Worm (Caenorhabditis elegans) whole organism, L2 larva: ENCODE data around the gene irld-17.

Experiments
- C34F6.9 ChIP-seq: fragments of 150-350 bp; optimal IDR thresholded peaks from 2 replicates; lab custom pipeline; 2014; ENCODE audit warnings: missing biosample characterization, missing genetic modification characterization
- F13H6.1 ChIP-seq: sonication (generic microtip); optimal IDR thresholded peaks from 2 replicates; lab custom pipeline; 2016; ENCODE audit warnings: missing genetic modification characterization, missing compliant biosample characterization
- Y55F3AM.14 ChIP-seq: fragments of 200-800 bp; sonication (Bioruptor generic); optimal IDR thresholded peaks from 2 replicates; lab custom pipeline; 2018; ENCODE audit warnings: mild to moderate bottlenecking, missing genetic modification characterization, missing compliant biosample characterization
- alr-1 ChIP-seq: fragments of 150-350 bp; optimal IDR thresholded peaks from 2 replicates; lab custom pipeline; 2014; ENCODE audit warnings: missing biosample characterization, missing genetic modification characterization
- aly-2 ChIP-seq: fragments of 150-350 bp; optimal IDR thresholded peaks from 2 replicates; lab custom pipeline; 2014; ENCODE audit warnings: missing biosample characterization, missing genetic modification characterization
- ama-1 ChIP-seq: fragments of 150-350 bp; optimal IDR thresholded peaks from 2 replicates; lab custom pipeline; 2018; ENCODE audit warnings: inconsistent platforms
- ceh-16 ChIP-seq: fragments of 150-350 bp; optimal IDR thresholded peaks from 2 replicates; lab custom pipeline; 2014; ENCODE audit warnings: missing biosample characterization, missing genetic modification characterization
- ceh-82 ChIP-seq: fragments of 150-350 bp; optimal IDR thresholded peaks from 2 replicates; lab custom pipeline; 2014; ENCODE audit warnings: missing biosample characterization, missing genetic modification characterization
- crh-2 ChIP-seq: sonication (generic microtip); optimal IDR thresholded peaks from 2 replicates; lab custom pipeline; 2017; ENCODE audit warnings: missing biosample characterization, missing genetic modification characterization
- egl-27 ChIP-seq: sonication (generic microtip); optimal IDR thresholded peaks from 3 replicates; lab custom pipeline; 2017; ENCODE audit warnings: missing biosample characterization, missing genetic modification reagents, missing genetic modification characterization
- elt-1 ChIP-seq: fragments of 150-350 bp; optimal IDR thresholded peaks from 2 replicates; lab custom pipeline; 2014; ENCODE audit warnings: missing biosample characterization, missing genetic modification characterization
- elt-3 ChIP-seq: sonication (generic microtip); optimal IDR thresholded peaks from 2 replicates; lab custom pipeline; 2017; ENCODE audit warnings: missing biosample characterization, missing genetic modification characterization
- gmeb-1 ChIP-seq: fragments of 150-350 bp; optimal IDR thresholded peaks from 2 replicates; lab custom pipeline; 2014; ENCODE audit warnings: missing biosample characterization, missing genetic modification characterization
- lin-39 ChIP-seq: fragments of 150-350 bp; optimal IDR thresholded peaks from 2 replicates; lab custom pipeline; 2014; ENCODE audit warnings: missing biosample characterization, missing genetic modification reagents, missing genetic modification characterization
- lsy-2 ChIP-seq, 2 experiments: fragments of 150-350 bp in 1 of 2; sonication (generic microtip) in 1 of 2; optimal IDR thresholded peaks; 2 replicates each; lab custom pipeline; 2014 to 2017; ENCODE audit warnings: missing biosample characterization in 2 of 2, missing genetic modification characterization in 2 of 2
- mab-5 ChIP-seq: fragments of 150-350 bp; optimal IDR thresholded peaks from 2 replicates; lab custom pipeline; 2014; ENCODE audit warnings: missing biosample characterization, missing genetic modification characterization
- mbf-1 ChIP-seq: sonication (generic microtip); optimal IDR thresholded peaks from 2 replicates; lab custom pipeline; 2017; ENCODE audit warnings: missing biosample characterization, missing genetic modification characterization
- mdl-1 ChIP-seq, 2 experiments: fragments of 150-350 bp in 1 of 2; sonication (generic microtip) in 1 of 2; optimal IDR thresholded peaks; 2 replicates each; lab custom pipeline; 2017; ENCODE audit warnings: missing biosample characterization in 2 of 2, missing genetic modification characterization in 2 of 2
- nhr-11 ChIP-seq: fragments of 150-350 bp; optimal IDR thresholded peaks from 2 replicates; lab custom pipeline; 2014; ENCODE audit warnings: missing biosample characterization, missing genetic modification characterization
- nhr-129 ChIP-seq: fragments of 150-350 bp; optimal IDR thresholded peaks from 2 replicates; lab custom pipeline; 2014; ENCODE audit warnings: missing biosample characterization, missing genetic modification characterization
- nhr-21 ChIP-seq: fragments of 150-350 bp; optimal IDR thresholded peaks from 2 replicates; lab custom pipeline; 2014; ENCODE audit warnings: missing biosample characterization, missing genetic modification characterization
- nhr-237 ChIP-seq: fragments of 150-350 bp; optimal IDR thresholded peaks from 2 replicates; lab custom pipeline; 2014; ENCODE audit warnings: missing biosample characterization, missing genetic modification characterization
- nhr-6 ChIP-seq: fragments of 150-350 bp; optimal IDR thresholded peaks from 2 replicates; lab custom pipeline; 2014; ENCODE audit warnings: missing biosample characterization, missing genetic modification characterization
- nhr-77 ChIP-seq: fragments of 150-350 bp; optimal IDR thresholded peaks from 2 replicates; lab custom pipeline; 2014; ENCODE audit warnings: missing biosample characterization, missing genetic modification characterization
- peb-1 ChIP-seq: fragments of 150-350 bp; optimal IDR thresholded peaks from 2 replicates; lab custom pipeline; 2014; ENCODE audit warnings: missing biosample characterization, missing genetic modification characterization
- sem-4 ChIP-seq: fragments of 150-350 bp; optimal IDR thresholded peaks from 2 replicates; lab custom pipeline; 2014; ENCODE audit warnings: missing biosample characterization, missing genetic modification reagents, missing genetic modification characterization
- skn-1 ChIP-seq: sonication (generic microtip); optimal IDR thresholded peaks from 2 replicates; lab custom pipeline; 2017; ENCODE audit warnings: missing biosample characterization, missing genetic modification characterization
- sma-3 ChIP-seq: sonication (generic microtip); optimal IDR thresholded peaks from 2 replicates; lab custom pipeline; 2016; ENCODE audit warnings: missing genetic modification reagents, missing genetic modification characterization, missing compliant biosample characterization
- unc-39 ChIP-seq: fragments of 150-350 bp; optimal IDR thresholded peaks from 2 replicates; lab custom pipeline; 2014; ENCODE audit warnings: missing biosample characterization, missing genetic modification characterization
- unc-55 ChIP-seq: fragments of 150-350 bp; sonication (generic microtip); optimal IDR thresholded peaks from 3 replicates; lab custom pipeline; 2014; ENCODE audit warnings: missing biosample characterization, missing genetic modification reagents, missing genetic modification characterization
- zag-1 ChIP-seq: fragments of 150-350 bp; optimal IDR thresholded peaks from 2 replicates; lab custom pipeline; 2014; ENCODE audit warnings: missing biosample characterization, missing genetic modification characterization
- ztf-1 ChIP-seq: fragments of 200-800 bp; sonication (Bioruptor generic); conservative IDR thresholded peaks from 2 replicates; pipeline ENCODE4 v1.3.6; 2022; ENCODE audit warnings: missing genetic modification characterization, missing compliant biosample characterization
- ztf-4 ChIP-seq: fragments of 150-350 bp; optimal IDR thresholded peaks from 2 replicates; lab custom pipeline; 2014; ENCODE audit warnings: missing biosample characterization, missing genetic modification characterization

Gene irld-17

DNA sequence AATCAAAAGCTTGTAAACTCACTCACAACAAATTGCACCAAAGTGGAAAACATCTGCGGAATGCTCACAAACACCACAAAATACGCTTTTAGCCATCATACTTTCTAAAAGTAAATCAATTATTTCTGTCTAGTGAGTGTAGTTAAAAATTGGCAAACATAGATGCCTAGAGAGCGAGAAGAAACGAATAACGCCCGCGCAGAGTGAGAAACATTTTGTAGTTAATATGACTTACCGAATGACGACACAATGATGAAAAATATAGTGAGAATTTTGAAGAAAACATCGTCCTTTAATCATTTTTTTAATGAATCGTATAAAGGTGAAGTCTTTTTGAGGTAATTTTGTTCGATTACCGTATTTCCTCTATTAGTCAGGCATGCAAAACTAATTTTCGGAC, 2.5 kb upstream of the irld-17 start, which contains the start of gene nhr-238:
nhr-238 (minus strand) TSS at position 104 of the 400 bp plus-strand sequence.
- TF ChIP-seq mdl-1 (tag; optimal IDR thresholded peaks at IDR 0.05; lab: Kevin White, UChicago) (no peak), nhr-77 (tag; lab: Kevin White, UChicago) (peak; percentile 84), nhr-129 (peak; percentile 93)

DNA sequence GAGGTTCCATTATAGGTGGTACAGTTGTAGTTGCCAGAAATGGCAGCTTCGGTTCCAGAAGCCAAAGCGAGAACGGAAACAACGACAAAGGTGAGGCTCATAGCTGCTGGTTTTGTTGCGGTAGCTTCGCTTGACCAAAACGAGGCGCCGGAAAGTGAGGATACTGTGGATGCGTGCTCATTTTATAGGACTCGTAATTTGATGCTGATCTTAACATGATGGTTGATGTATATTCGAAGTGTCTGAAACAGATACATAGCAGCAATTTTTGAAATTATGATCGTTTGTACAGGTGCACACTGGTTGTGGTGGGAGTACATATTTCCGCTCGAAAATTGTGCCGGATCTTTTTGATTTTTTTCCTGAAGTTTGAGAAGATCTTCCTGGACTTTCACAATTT, 669 bp upstream of the irld-17 start, which contains the start of gene Y46H3D.8:
Y46H3D.8 (minus strand) TSS at position 101 of the 400 bp plus-strand sequence.
- TF ChIP-seq Y55F3AM.14 (GFP tag; lab: Kevin White, UChicago) (no peak), egl-27 (tag; lab: Kevin White, UChicago) (no peak), nhr-21 (tag; lab: Kevin White, UChicago) (no peak)

DNA sequence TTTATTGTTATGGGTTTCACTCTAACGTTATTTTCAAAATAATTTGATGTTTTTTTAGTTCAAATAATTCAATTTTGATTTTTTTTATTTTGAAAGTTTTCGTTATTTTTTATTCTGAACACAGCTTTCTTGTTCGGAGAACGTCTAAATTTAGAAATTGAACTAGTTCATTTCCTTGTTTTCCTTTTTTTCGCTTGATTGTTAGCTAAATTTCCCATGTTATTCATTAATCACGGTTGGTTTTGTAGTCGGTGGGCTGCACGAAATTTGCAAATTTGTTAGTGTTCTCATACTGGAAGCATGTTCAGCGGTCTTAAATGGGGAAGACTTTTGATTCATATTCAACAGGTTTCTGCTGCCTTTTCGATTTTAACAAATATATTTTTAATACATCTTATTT, 4.0 kb downstream of the irld-17 start, which contains the start of gene str-222:
str-222 (plus strand) TSS at position 301 of the 400 bp plus-strand sequence.
- TF ChIP-seq ceh-82 (tag; lab: Kevin White, UChicago) (no peak), sma-3 (GFP tag; lab: Kevin White, UChicago) (no peak), peb-1 (tag; lab: Kevin White, UChicago) (no peak), lin-39 (no peak), ceh-16 (tag; lab: Kevin White, UChicago) (no peak), aly-2 (tag; lab: Kevin White, UChicago) (no peak)

DNA sequence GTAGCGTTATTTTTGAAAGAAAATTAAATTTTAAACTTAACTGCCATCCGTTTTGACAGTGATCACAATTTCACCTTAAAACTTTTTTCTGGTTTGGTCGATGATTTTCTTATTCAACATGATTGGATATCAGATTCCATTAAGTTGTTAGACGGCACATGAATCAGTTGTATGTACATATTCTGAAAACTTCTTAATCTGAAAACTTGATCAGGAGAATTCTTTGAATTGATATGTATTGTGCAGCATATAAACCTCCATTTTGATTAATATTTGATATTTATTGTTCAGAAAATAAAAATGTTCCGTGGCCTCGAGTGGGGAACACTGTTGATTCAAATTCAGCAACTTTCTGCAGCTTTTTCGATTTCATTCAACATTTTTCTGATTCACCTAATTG, 8.2 kb downstream of the irld-17 start, which contains the start of gene str-221:
str-221 (plus strand) TSS at position 301 of the 400 bp plus-strand sequence.
- TF ChIP-seq ama-1 (lab: Kevin White, UChicago) (no peak), nhr-6 (tag; lab: Kevin White, UChicago) (no peak), egl-27 (tag; lab: Kevin White, UChicago) (no peak), unc-39 (tag; lab: Kevin White, UChicago) (no peak), elt-3 (tag; lab: Kevin White, UChicago) (no peak), mab-5 (tag; lab: Kevin White, UChicago) (no peak), zag-1 (tag; lab: Kevin White, UChicago) (no peak), aly-2 (tag; lab: Kevin White, UChicago) (no peak), crh-2 (tag; lab: Kevin White, UChicago) (no peak), mbf-1 (tag; lab: Kevin White, UChicago) (no peak), unc-55 (no peak), sem-4 (tag; lab: Kevin White, UChicago) (no peak), ceh-82 (tag; lab: Kevin White, UChicago) (no peak), mdl-1 (tag; optimal IDR thresholded peaks at IDR 0.05; lab: Kevin White, UChicago) (no peak), F13H6.1 (tag; lab: Kevin White, UChicago) (no peak), ztf-4 (tag; lab: Kevin White, UChicago) (no peak), ceh-16 (tag; lab: Kevin White, UChicago) (no peak)

DNA sequence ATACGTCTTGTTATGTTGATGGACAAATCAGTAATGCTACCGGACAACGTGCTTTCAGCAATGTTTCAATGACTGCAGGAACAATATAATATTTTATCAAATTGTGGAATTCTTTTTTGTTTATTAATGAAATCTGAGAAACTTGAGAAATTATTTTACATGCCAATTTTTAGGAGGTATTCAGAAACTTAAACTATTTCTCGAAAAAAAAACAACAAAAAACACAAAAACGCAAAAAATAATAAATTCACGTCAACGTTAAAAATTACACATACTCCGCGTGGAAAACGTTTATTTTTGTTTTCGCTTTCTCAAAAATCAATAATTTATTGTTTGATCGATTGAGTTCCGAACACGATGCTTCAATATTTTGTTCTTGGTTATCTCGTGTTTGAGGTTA, 10.4 kb downstream of the irld-17 start, which contains the start of gene Y46H3D.1:
Y46H3D.1 (plus strand) TSS at position 301 of the 400 bp plus-strand sequence.
- no peak for TF ChIP-seq mbf-1 (tag; lab: Kevin White, UChicago)
- no peak for TF ChIP-seq nhr-237 (tag; lab: Kevin White, UChicago)
- no peak for TF ChIP-seq nhr-77 (tag; lab: Kevin White, UChicago)
- no peak for TF ChIP-seq gmeb-1 (tag; lab: Kevin White, UChicago)
- no peak for TF ChIP-seq peb-1 (tag; lab: Kevin White, UChicago)
- no peak for TF ChIP-seq nhr-6 (tag; lab: Kevin White, UChicago)
- TF ChIP-seq alr-1 (tag; lab: Kevin White, UChicago), result no peak
- TF ChIP-seq ceh-16 (tag; lab: Kevin White, UChicago), result no peak
- no peak for TF ChIP-seq F13H6.1 (tag; lab: Kevin White, UChicago)
- TF ChIP-seq nhr-11, result no peak
- no peak for TF ChIP-seq nhr-21 (tag; lab: Kevin White, UChicago)
- TF ChIP-seq sma-3 (GFP tag; lab: Kevin White, UChicago), result no peak
- no peak for TF ChIP-seq elt-1
- TF ChIP-seq ztf-1 (GFP tag; lab: Robert Waterston, UW), result no peak
- TF ChIP-seq, all 48 proteins: peak for 0

DNA sequence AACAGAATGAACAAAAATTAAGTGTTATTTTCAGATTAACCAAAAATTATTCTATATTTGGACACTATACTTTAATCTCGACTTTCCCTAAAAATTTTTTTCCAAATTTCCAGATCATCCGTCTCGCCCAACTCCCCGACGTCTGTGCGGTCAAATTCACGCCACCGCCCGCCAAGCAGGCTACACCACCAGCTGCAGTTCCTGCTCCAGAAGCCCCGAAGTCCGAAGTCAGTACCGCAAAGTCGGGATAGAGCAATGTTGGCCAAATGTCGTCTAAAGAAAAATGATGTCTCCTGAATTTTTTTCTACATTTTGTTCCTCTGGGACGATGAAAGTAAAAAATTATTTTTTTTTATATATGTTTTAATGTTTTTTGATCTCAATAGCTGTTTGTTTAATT, 11.0 kb downstream of the irld-17 start:
- TF ChIP-seq skn-1 (tag; lab: Kevin White, UChicago) (no peak), mbf-1 (tag; lab: Kevin White, UChicago) (no peak), nhr-6 (tag; lab: Kevin White, UChicago) (no peak), peb-1 (tag; lab: Kevin White, UChicago) (no peak), lsy-2 (tag; optimal IDR thresholded peaks at IDR 0.05; lab: Kevin White, UChicago) (no peak), elt-1 (no peak), C34F6.9 (tag; lab: Kevin White, UChicago) (no peak), F13H6.1 (tag; lab: Kevin White, UChicago) (no peak)
